Fruit fly (Drosophila melanogaster) whole organism, embryonic: Measurements from ENCODE around the gene CG43245.

Experiments used
- Aef1 ChIP-seq: fragments of 200-800 bp; sonication (Bioruptor generic); IDR thresholded peaks from 3 replicates; pipeline ENCODE4 v1.3.6; 2022; ENCODE audit warnings: missing biosample characterization, missing genetic modification characterization
- Atf-2 ChIP-seq: fragments of 200-800 bp; sonication (Bioruptor generic); optimal IDR thresholded peaks from 2 replicates; lab custom pipeline; 2016; ENCODE audit warnings: missing biosample characterization, missing genetic modification characterization
- B-H1 ChIP-seq: fragments of 200-800 bp; sonication (Bioruptor generic); IDR thresholded peaks from 3 replicates; pipeline ENCODE4 v1.3.6; 2022; ENCODE audit warnings: missing biosample characterization, missing genetic modification characterization
- Bteb2 ChIP-seq: fragments of 200-800 bp; sonication (Bioruptor generic); optimal IDR thresholded peaks from 2 replicates; lab custom pipeline; 2016; ENCODE audit warnings: missing biosample characterization, missing genetic modification characterization
- CG10543 ChIP-seq: fragments of 200-800 bp; sonication (Bioruptor generic); optimal IDR thresholded peaks from 3 replicates; lab custom pipeline; 2017; ENCODE audit warnings: missing biosample characterization, mild to moderate bottlenecking, missing genetic modification characterization, moderate library complexity
- CG11560 ChIP-seq: fragments of 200-800 bp; sonication (Bioruptor generic); IDR thresholded peaks from 3 replicates; pipeline ENCODE4 v1.3.6; 2022; ENCODE audit warnings: missing biosample characterization, missing genetic modification characterization
- CG13624 ChIP-seq: fragments of 200-800 bp; sonication (Bioruptor generic); optimal IDR thresholded peaks from 2 replicates; lab custom pipeline; 2016; ENCODE audit warnings: missing biosample characterization, missing genetic modification characterization
- CG14441 ChIP-seq: fragments of 200-800 bp; sonication (Bioruptor generic); IDR thresholded peaks from 2 replicates; pipeline ENCODE4 v1.3.6; 2022; ENCODE audit warnings: missing biosample characterization, missing genetic modification characterization
- CG15479 ChIP-seq: fragments of 200-800 bp; sonication (Bioruptor generic); optimal IDR thresholded peaks from 3 replicates; lab custom pipeline; 2019; ENCODE audit warnings: missing biosample characterization, mild to moderate bottlenecking, missing genetic modification characterization, moderate library complexity
- CG15514 ChIP-seq: fragments of 200-800 bp; sonication (Bioruptor generic); optimal IDR thresholded peaks from 3 replicates; lab custom pipeline; 2017; ENCODE audit warnings: missing biosample characterization, missing genetic modification characterization, mild to moderate bottlenecking, moderate library complexity, missing genetic modification reagents
- CG15601 ChIP-seq: fragments of 200-800 bp; sonication (Bioruptor generic); optimal IDR thresholded peaks from 3 replicates; lab custom pipeline; 2019; ENCODE audit warnings: missing biosample characterization, mild to moderate bottlenecking, missing genetic modification characterization, moderate library complexity
- CG17568 ChIP-seq: fragments of 200-800 bp; sonication (Bioruptor generic); optimal IDR thresholded peaks from 2 replicates; lab custom pipeline; 2018; ENCODE audit warnings: missing biosample characterization, mild to moderate bottlenecking, missing genetic modification characterization, moderate library complexity
- CG17612 ChIP-seq: fragments of 200-800 bp; sonication (Bioruptor generic); IDR thresholded peaks from 2 replicates; pipeline ENCODE4 v1.3.6; 2022; ENCODE audit warnings: missing biosample characterization, missing genetic modification characterization
- CG2116 ChIP-seq: fragments of 200-800 bp; sonication (Bioruptor generic); optimal IDR thresholded peaks from 3 replicates; lab custom pipeline; 2018; ENCODE audit warnings: missing biosample characterization, mild to moderate bottlenecking, missing genetic modification characterization
- CG2120 ChIP-seq: fragments of 200-800 bp; sonication (Bioruptor generic); optimal IDR thresholded peaks from 3 replicates; lab custom pipeline; 2016; ENCODE audit warnings: missing biosample characterization, missing genetic modification characterization
- CG30403 ChIP-seq: fragments of 200-800 bp; sonication (Bioruptor generic); optimal IDR thresholded peaks from 3 replicates; lab custom pipeline; 2016; ENCODE audit warnings: missing biosample characterization, missing genetic modification characterization
- CG32772 ChIP-seq: fragments of 200-800 bp; sonication (Bioruptor generic); IDR thresholded peaks from 2 replicates; pipeline ENCODE4 v1.3.6; 2022; ENCODE audit warnings: missing biosample characterization, missing genetic modification characterization
- CG3995 ChIP-seq: fragments of 200-800 bp; sonication (Bioruptor generic); optimal IDR thresholded peaks from 3 replicates; lab custom pipeline; 2016; ENCODE audit warnings: missing biosample characterization, missing genetic modification characterization
- CG5953 ChIP-seq: fragments of 200-800 bp; sonication (Bioruptor generic); IDR thresholded peaks from 2 replicates; pipeline ENCODE4 v1.3.6; 2022; ENCODE audit warnings: missing biosample characterization, missing genetic modification characterization
- CG6654 ChIP-seq: fragments of 200-800 bp; sonication (Bioruptor generic); optimal IDR thresholded peaks from 2 replicates; lab custom pipeline; 2017; ENCODE audit warnings: missing biosample characterization, mild to moderate bottlenecking, missing genetic modification characterization
- CG8765 ChIP-seq: fragments of 200-800 bp; sonication (Bioruptor generic); IDR thresholded peaks from 2 replicates; pipeline ENCODE4 v1.3.6; 2022; ENCODE audit warnings: missing biosample characterization, missing genetic modification characterization
- CG9797 ChIP-seq: fragments of 200-800 bp; sonication (Bioruptor generic); optimal IDR thresholded peaks from 3 replicates; lab custom pipeline; 2018; ENCODE audit warnings: missing biosample characterization, mild to moderate bottlenecking, missing genetic modification characterization
- CG9876 ChIP-seq: fragments of 200-800 bp; sonication (Bioruptor generic); optimal IDR thresholded peaks from 2 replicates; lab custom pipeline; 2016; ENCODE audit warnings: missing biosample characterization, missing genetic modification characterization
- D19B ChIP-seq: fragments of 200-800 bp; sonication (Bioruptor generic); optimal IDR thresholded peaks from 2 replicates; lab custom pipeline; 2017; ENCODE audit warnings: missing biosample characterization, mild to moderate bottlenecking, missing genetic modification characterization
- Deaf1 ChIP-seq: fragments of 200-800 bp; optimal IDR thresholded peaks from 3 replicates; lab custom pipeline; 2019; ENCODE audit warnings: missing biosample characterization, mild to moderate bottlenecking, missing genetic modification characterization, moderate library complexity
- Fer1 ChIP-seq: fragments of 200-800 bp; sonication (Bioruptor generic); optimal IDR thresholded peaks from 2 replicates; lab custom pipeline; 2017; ENCODE audit warnings: missing biosample characterization, mild to moderate bottlenecking, missing genetic modification characterization
- Gug ChIP-seq: fragments of 200-800 bp; sonication (Bioruptor generic); IDR thresholded peaks from 4 replicates; pipeline ENCODE4 v1.3.6; 2022; ENCODE audit warnings: missing biosample characterization, missing genetic modification characterization
- HLH54F ChIP-seq: fragments of 200-800 bp; sonication (Bioruptor generic); optimal IDR thresholded peaks from 3 replicates; lab custom pipeline; 2016; ENCODE audit warnings: missing biosample characterization, missing genetic modification characterization
- HmgD ChIP-seq: fragments of 200-800 bp; sonication (Bioruptor generic); optimal IDR thresholded peaks from 3 replicates; lab custom pipeline; 2016; ENCODE audit warnings: missing biosample characterization, missing genetic modification characterization
- Oaz ChIP-seq: fragments of 200-800 bp; sonication (Bioruptor generic); IDR thresholded peaks from 2 replicates; pipeline ENCODE4 v1.3.6; 2022; ENCODE audit warnings: missing biosample characterization, missing genetic modification characterization
- Ravus ChIP-seq: fragments of 200-800 bp; sonication (Bioruptor generic); IDR thresholded peaks from 2 replicates; pipeline ENCODE4 v1.3.6; 2022; ENCODE audit warnings: missing biosample characterization, missing genetic modification characterization
- Ssrp ChIP-seq: fragments of 200-800 bp; sonication (Bioruptor generic); optimal IDR thresholded peaks from 2 replicates; lab custom pipeline; 2018; ENCODE audit warnings: missing biosample characterization, mild to moderate bottlenecking, missing genetic modification characterization, moderate library complexity
- abd-A ChIP-seq: fragments of 200-800 bp; sonication (Bioruptor generic); optimal IDR thresholded peaks from 3 replicates; lab custom pipeline; 2019; ENCODE audit warnings: missing biosample characterization, mild to moderate bottlenecking, missing genetic modification characterization, moderate library complexity
- crp ChIP-seq, 2 experiments: fragments of 200-800 bp; sonication (Bioruptor generic); optimal IDR thresholded peaks; 2 replicates in 1 of 2; 3 replicates in 1 of 2; lab custom pipeline; 2017; ENCODE audit warnings: missing biosample characterization in 2 of 2, missing genetic modification characterization in 2 of 2, mild to moderate bottlenecking in 1 of 2, moderate library complexity in 1 of 2
- dm ChIP-seq: fragments of 200-800 bp; sonication (Bioruptor generic); optimal IDR thresholded peaks from 3 replicates; lab custom pipeline; 2016; ENCODE audit warnings: missing biosample characterization, missing genetic modification characterization
- fd3F ChIP-seq: fragments of 200-800 bp; sonication (Bioruptor generic); optimal IDR thresholded peaks from 2 replicates; lab custom pipeline; 2018; ENCODE audit warnings: missing biosample characterization, mild to moderate bottlenecking, missing genetic modification characterization, moderate library complexity
- fru ChIP-seq: fragments of >200 bp; optimal IDR thresholded peaks from 2 replicates; lab custom pipeline; 2017
- hth ChIP-seq: fragments of >200 bp; optimal IDR thresholded peaks from 2 replicates; lab custom pipeline; 2017; ENCODE audit warnings: inconsistent platforms
- jing ChIP-seq: fragments of 200-800 bp; sonication (Bioruptor generic); optimal IDR thresholded peaks from 2 replicates; lab custom pipeline; 2018; ENCODE audit warnings: missing biosample characterization, mild to moderate bottlenecking, missing genetic modification characterization
- jumu ChIP-seq: fragments of 200-800 bp; sonication (Bioruptor generic); optimal IDR thresholded peaks from 3 replicates; lab custom pipeline; 2016; ENCODE audit warnings: missing biosample characterization, missing genetic modification characterization
- lilli ChIP-seq: fragments of 200-800 bp; sonication (Bioruptor generic); optimal IDR thresholded peaks from 3 replicates; lab custom pipeline; 2016; ENCODE audit warnings: missing biosample characterization, missing genetic modification characterization
- mld ChIP-seq: fragments of 200-800 bp; sonication (Bioruptor generic); IDR thresholded peaks from 3 replicates; pipeline ENCODE4 v1.3.6; 2022; ENCODE audit warnings: missing biosample characterization, missing genetic modification characterization; ENCODE audit not compliant: partially characterized antibody
- pros ChIP-seq: fragments of 200-800 bp; sonication (Bioruptor generic); optimal IDR thresholded peaks from 3 replicates; lab custom pipeline; 2019; ENCODE audit warnings: missing biosample characterization, mild to moderate bottlenecking, missing genetic modification characterization, moderate library complexity
- sc ChIP-seq, 3 experiments: fragments of >200 bp in 2 of 3; fragments of 200-800 bp in 1 of 3; sonication (Bioruptor generic) in 1 of 3; optimal IDR thresholded peaks; 2 replicates in 2 of 3; 3 replicates in 1 of 3; lab custom pipeline; 2017; ENCODE audit warnings: mild to moderate bottlenecking in 1 of 3, missing biosample characterization in 1 of 3, missing genetic modification characterization in 1 of 3, missing genetic modification reagents in 1 of 3
- sens ChIP-seq: fragments of 200-800 bp; sonication (Bioruptor generic); peaks from one replicate; lab custom pipeline; 2016; ENCODE audit warnings: missing biosample characterization, missing genetic modification characterization
- vfl ChIP-seq: fragments of 200-800 bp; sonication (Bioruptor generic); optimal IDR thresholded peaks from 2 replicates; lab custom pipeline; 2016; ENCODE audit warnings: missing biosample characterization, missing genetic modification characterization
- vvl ChIP-seq: fragments of 200-800 bp; sonication (Bioruptor generic); IDR thresholded peaks from 2 replicates; pipeline ENCODE4 v1.3.6; 2022; ENCODE audit warnings: missing biosample characterization, missing genetic modification characterization
- yki ChIP-seq: fragments of >200 bp; optimal IDR thresholded peaks from 3 replicates; lab custom pipeline; 2018
- zf30C ChIP-seq: fragments of 200-800 bp; sonication (Bioruptor generic); optimal IDR thresholded peaks from 3 replicates; lab custom pipeline; 2018; ENCODE audit warnings: missing biosample characterization, mild to moderate bottlenecking, missing genetic modification characterization

Gene CG43245

dm6 chr3L:10810539-10811443 is 39.1 kb downstream of the CG43245 start (continued):
- TF ChIP-seq mld (GFP tag; lab: Robert Waterston, UW) = no peak
- TF ChIP-seq zf30C (GFP tag; lab: Kevin White, UChicago) = peak; percentile 74
- no peak for TF ChIP-seq HmgD (GFP tag; lab: Kevin White, UChicago)
- TF ChIP-seq pros (GFP tag; lab: Kevin White, UChicago) = peak; percentile 91
- no peak for TF ChIP-seq hth (lab: Kevin White, UChicago)
- no peak for TF ChIP-seq CG15479 (GFP tag; lab: Kevin White, UChicago)
- no peak for TF ChIP-seq vfl (GFP tag; lab: Kevin White, UChicago)
- TF ChIP-seq Aef1 = 0 out of 3 replicates have a peak, but pooled peaks have one; percentile 30
- peak; percentile 79 for TF ChIP-seq CG30403 (GFP tag; lab: Kevin White, UChicago)
- TF ChIP-seq CG3995 (GFP tag; lab: Kevin White, UChicago) = no peak
- TF ChIP-seq Gug (GFP tag; lab: Robert Waterston, UW) = 0 out of 4 replicates have a peak, but pooled peaks have one; percentile 29
- TF ChIP-seq CG8765 = no peak
- TF ChIP-seq vvl (GFP tag; lab: Robert Waterston, UW) = peak; percentile 75
- no peak for TF ChIP-seq sc (optimal IDR thresholded peaks at IDR 0.05; lab: Kevin White, UChicago)
- peak; percentile 50 for TF ChIP-seq sc (GFP tag; optimal IDR thresholded peaks at IDR 0.05; lab: Kevin White, UChicago)
- TF ChIP-seq CG5953 (GFP tag; lab: Robert Waterston, UW) = no peak
- TF ChIP-seq CG15601 (tag; lab: Kevin White, UChicago) = peak; percentile 3
- TF ChIP-seq CG32772 (GFP tag; lab: Robert Waterston, UW) = peak; percentile 55; the same call in 1 of the 2 replicates
- no peak for TF ChIP-seq CG9876 (GFP tag; lab: Kevin White, UChicago)
- no peak for TF ChIP-seq Oaz (GFP tag; lab: Robert Waterston, UW)
- TF ChIP-seq CG2120 = peak; percentile 78
- peak; percentile 22 for TF ChIP-seq CG2116 (GFP tag; lab: Kevin White, UChicago)
- TF ChIP-seq fru (lab: Kevin White, UChicago) = peak; percentile 29
- TF ChIP-seq dm (GFP tag; lab: Kevin White, UChicago) = peak; percentile 6
- TF ChIP-seq B-H1 = peak; percentile 58
- no peak for TF ChIP-seq jumu (GFP tag; lab: Kevin White, UChicago)
- peak; percentile 70 for TF ChIP-seq CG15514 (GFP tag; lab: Kevin White, UChicago)
- no peak for TF ChIP-seq CG17612
- TF ChIP-seq Deaf1 (tag; lab: Kevin White, UChicago) = peak; percentile 91
- TF ChIP-seq CG10543 = peak; percentile 65
- peak; percentile 9 for TF ChIP-seq CG6654 (GFP tag; lab: Kevin White, UChicago)
- peak; percentile 25 for TF ChIP-seq yki (lab: Kevin White, UChicago)
- peak; percentile 95 for TF ChIP-seq abd-A
- peak; percentile 57 for TF ChIP-seq lilli (GFP tag; lab: Kevin White, UChicago)
- peak; percentile 37; the same call in 1 of the 2 replicates for TF ChIP-seq CG14441
- no peak for TF ChIP-seq CG9797 (GFP tag; lab: Kevin White, UChicago)
- peak; percentile 88 for TF ChIP-seq sens (GFP tag; lab: Kevin White, UChicago)
- TF ChIP-seq Fer1 (GFP tag; lab: Kevin White, UChicago) = peak; percentile 88
- no peak for TF ChIP-seq Atf-2 (GFP tag; lab: Kevin White, UChicago)
- TF ChIP-seq CG17568 (GFP tag; lab: Kevin White, UChicago) = peak; percentile 56
- no peak for TF ChIP-seq CG13624 (GFP tag; lab: Kevin White, UChicago)
- no peak for TF ChIP-seq HLH54F (GFP tag; lab: Kevin White, UChicago)
- TF ChIP-seq Ravus (GFP tag; lab: Robert Waterston, UW) = peak; percentile 0; the same call in 1 of the 2 replicates
- TF ChIP-seq crp (GFP tag; optimal IDR thresholded peaks at IDR 0.05; lab: Kevin White, UChicago) = peak in 1 of 2 experiments; percentile 4
- TF ChIP-seq CG11560 = no peak
- peak; percentile 42 for TF ChIP-seq Bteb2
- peak; percentile 18 for TF ChIP-seq jing (GFP tag; lab: Kevin White, UChicago)
- peak; percentile 61 for TF ChIP-seq Ssrp (tag; lab: Kevin White, UChicago)
- TF ChIP-seq fd3F (GFP tag; lab: Kevin White, UChicago) = peak; percentile 61
- TF ChIP-seq D19B = peak; percentile 1
